Worm (Caenorhabditis elegans): ENCODE results near the gene C40C9.4.
A peak's percentile ranks its signal among the peaks of the same experiment; 100 is the strongest.

The C40C9.4 gene

DNA sequence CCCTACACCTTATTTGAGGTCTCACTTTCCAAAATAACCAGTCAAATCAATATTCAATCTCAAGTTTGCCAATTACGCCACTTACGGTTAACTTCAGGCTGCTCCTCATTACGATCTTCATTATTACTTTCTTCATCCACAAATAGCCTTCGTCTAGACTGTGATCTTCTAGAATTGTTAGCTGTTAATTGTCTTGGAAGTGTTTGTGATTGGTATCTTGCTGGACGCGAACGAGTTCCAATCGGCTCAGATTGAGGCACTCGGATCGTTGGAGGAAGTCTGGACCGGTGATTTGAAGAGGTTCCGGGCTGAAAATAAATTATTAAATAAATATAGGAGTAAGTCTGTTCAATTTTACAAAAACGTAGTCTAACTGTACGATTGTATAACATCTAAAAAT is 16.0 kb downstream of the C40C9.4 start:
- no peak for TF ChIP-seq flh-1 (GFP tag; optimal IDR thresholded peaks at IDR 0.05)
- no peak for TF ChIP-seq lin-32 (GFP tag; optimal IDR thresholded peaks at IDR 0.05)
- no peak for TF ChIP-seq hlh-1 (tag; optimal IDR thresholded peaks at IDR 0.05)
- TF ChIP-seq ces-1 (GFP tag; optimal IDR thresholded peaks at IDR 0.05): no peak
- no peak for TF ChIP-seq nhr-28 (tag; optimal IDR thresholded peaks at IDR 0.05)
- no peak for TF ChIP-seq ceh-39 (tag; optimal IDR thresholded peaks at IDR 0.05)
- TF ChIP-seq nhr-2 (tag; optimal IDR thresholded peaks at IDR 0.05): no peak
- no peak for TF ChIP-seq nhr-76 (tag; optimal IDR thresholded peaks at IDR 0.05)
- TF ChIP-seq ham-2 (GFP tag; optimal IDR thresholded peaks at IDR 0.05): no peak
- no peak for TF ChIP-seq mep-1 (tag; optimal IDR thresholded peaks at IDR 0.05)
- no peak for TF ChIP-seq nhr-237 (tag; optimal IDR thresholded peaks at IDR 0.05)
- TF ChIP-seq sptf-1 (tag; optimal IDR thresholded peaks at IDR 0.05): no peak
- TF ChIP-seq ceh-83 (GFP tag; optimal IDR thresholded peaks at IDR 0.05): no peak
- TF ChIP-seq mab-5 (tag; optimal IDR thresholded peaks at IDR 0.05): no peak
- TF ChIP-seq unc-120 (tag; optimal IDR thresholded peaks at IDR 0.05; ENCODE audit: poor library complexity, severe bottlenecking): no peak
- TF ChIP-seq tbx-8 (GFP tag; optimal IDR thresholded peaks at IDR 0.05): no peak
- no peak for TF ChIP-seq ceh-43 (GFP tag; optimal IDR thresholded peaks at IDR 0.05)
- TF ChIP-seq lin-13 (tag; optimal IDR thresholded peaks at IDR 0.05): no peak
- no peak for TF ChIP-seq drap-1 (GFP tag; optimal IDR thresholded peaks at IDR 0.05)
- no peak for TF ChIP-seq unc-62 (GFP tag; optimal IDR thresholded peaks at IDR 0.05)

DNA sequence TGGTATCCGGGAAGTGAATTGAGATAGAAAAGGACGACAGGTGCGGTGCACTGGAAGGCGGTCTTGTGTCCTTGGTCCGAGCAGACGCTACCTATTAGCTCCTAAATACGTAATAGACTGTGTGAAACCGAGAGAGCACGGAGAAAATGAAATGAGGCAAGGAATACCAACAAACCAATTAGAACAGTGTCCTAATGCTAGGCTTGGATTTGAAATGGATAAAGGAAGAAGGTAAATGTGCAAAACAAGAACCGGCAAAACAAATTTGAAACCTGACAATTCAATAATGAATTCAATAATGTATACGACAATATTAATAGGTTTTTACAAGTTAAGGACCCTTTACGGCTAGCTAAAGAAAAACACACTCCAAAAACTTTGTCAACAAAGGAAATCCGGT is 17.8 kb downstream of the C40C9.4 start, which contains the start of gene C04A11.2:
TSS of gene C04A11.2 (minus strand) at position 101 of the 400 bp plus-strand sequence.
- TF ChIP-seq ces-1 (GFP tag; optimal IDR thresholded peaks at IDR 0.05) (peak; percentile 65), nhr-12 (tag; optimal IDR thresholded peaks at IDR 0.05) (no peak)

DNA sequence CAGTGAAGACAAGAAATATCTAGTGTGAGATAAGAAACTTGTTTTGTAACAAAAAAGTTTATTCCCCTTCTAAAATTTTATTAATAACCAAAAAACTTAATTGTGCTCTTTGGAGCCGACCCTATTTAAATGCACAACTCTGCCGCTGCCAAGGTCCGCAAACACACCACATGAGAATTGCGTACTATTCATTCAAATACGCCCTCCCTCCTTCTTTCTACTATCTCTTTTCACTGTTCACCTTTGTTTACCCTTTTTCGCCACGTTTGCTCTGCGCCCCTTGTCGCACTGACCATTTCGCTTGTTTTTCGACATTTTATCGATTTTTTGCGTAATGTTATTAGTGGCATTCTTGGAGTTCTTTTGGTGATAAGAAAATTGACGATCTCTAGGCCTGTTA is 18.7 kb downstream of the C40C9.4 start:
- TF ChIP-seq bed-3 (GFP tag; optimal IDR thresholded peaks at IDR 0.05): no peak
- no peak for TF ChIP-seq hlh-1 (tag; optimal IDR thresholded peaks at IDR 0.05)
- TF ChIP-seq mep-1 (tag; optimal IDR thresholded peaks at IDR 0.05): peak; percentile 72
- TF ChIP-seq ceh-43 (GFP tag; optimal IDR thresholded peaks at IDR 0.05): no peak
- no peak for TF ChIP-seq nhr-2 (tag; optimal IDR thresholded peaks at IDR 0.05)
- no peak for TF ChIP-seq nhr-28 (tag; optimal IDR thresholded peaks at IDR 0.05)
- TF ChIP-seq ces-1 (GFP tag; optimal IDR thresholded peaks at IDR 0.05): peak; percentile 33
- no peak for TF ChIP-seq cnd-1 (tag; optimal IDR thresholded peaks at IDR 0.05)
- no peak for TF ChIP-seq ztf-11 (tag; optimal IDR thresholded peaks at IDR 0.05)
- TF ChIP-seq M03D4.4 (tag; optimal IDR thresholded peaks at IDR 0.05): no peak
- no peak for TF ChIP-seq sptf-1 (tag; optimal IDR thresholded peaks at IDR 0.05)
- TF ChIP-seq drap-1 (GFP tag; optimal IDR thresholded peaks at IDR 0.05): no peak
- no peak for TF ChIP-seq zip-8 (tag; optimal IDR thresholded peaks at IDR 0.05)
- peak; percentile 80 for TF ChIP-seq pha-4 (tag; optimal IDR thresholded peaks at IDR 0.05)
- TF ChIP-seq elt-1 (tag; optimal IDR thresholded peaks at IDR 0.05; ENCODE audit: borderline replicate concordance, insufficient read depth): no peak
- TF ChIP-seq nhr-12 (tag; optimal IDR thresholded peaks at IDR 0.05): no peak
- TF ChIP-seq nhr-76 (tag; optimal IDR thresholded peaks at IDR 0.05): no peak
- TF ChIP-seq unc-39 (tag; optimal IDR thresholded peaks at IDR 0.05): no peak
- no peak for TF ChIP-seq elt-3 (tag; optimal IDR thresholded peaks at IDR 0.05)
- no peak for TF ChIP-seq blmp-1 (tag; optimal IDR thresholded peaks at IDR 0.05)
- peak; percentile 14 for TF ChIP-seq lin-13 (tag; optimal IDR thresholded peaks at IDR 0.05)
- no peak for TF ChIP-seq ceh-83 (GFP tag; optimal IDR thresholded peaks at IDR 0.05)
- no peak for TF ChIP-seq snpc-4 (tag; optimal IDR thresholded peaks at IDR 0.05)
- TF ChIP-seq sem-2 (GFP tag; optimal IDR thresholded peaks at IDR 0.05): no peak
- no peak for TF ChIP-seq tbx-8 (GFP tag; optimal IDR thresholded peaks at IDR 0.05)
- TF ChIP-seq unc-62 (GFP tag; optimal IDR thresholded peaks at IDR 0.05): no peak
- TF ChIP-seq lin-32 (GFP tag; optimal IDR thresholded peaks at IDR 0.05): no peak
- no peak for TF ChIP-seq unc-120 (tag; optimal IDR thresholded peaks at IDR 0.05; ENCODE audit: poor library complexity, severe bottlenecking)
- no peak for TF ChIP-seq ceh-39 (tag; optimal IDR thresholded peaks at IDR 0.05)
- no peak for TF ChIP-seq mls-2 (tag; optimal IDR thresholded peaks at IDR 0.05)
- peak; percentile 6 for TF ChIP-seq lsy-2 (tag; optimal IDR thresholded peaks at IDR 0.05)
- no peak for TF ChIP-seq flh-1 (GFP tag; optimal IDR thresholded peaks at IDR 0.05)
- peak; percentile 26 for TF ChIP-seq nhr-237 (tag; optimal IDR thresholded peaks at IDR 0.05)
- TF ChIP-seq mab-5 (tag; optimal IDR thresholded peaks at IDR 0.05): no peak
- no peak for TF ChIP-seq ham-2 (GFP tag; optimal IDR thresholded peaks at IDR 0.05)

DNA sequence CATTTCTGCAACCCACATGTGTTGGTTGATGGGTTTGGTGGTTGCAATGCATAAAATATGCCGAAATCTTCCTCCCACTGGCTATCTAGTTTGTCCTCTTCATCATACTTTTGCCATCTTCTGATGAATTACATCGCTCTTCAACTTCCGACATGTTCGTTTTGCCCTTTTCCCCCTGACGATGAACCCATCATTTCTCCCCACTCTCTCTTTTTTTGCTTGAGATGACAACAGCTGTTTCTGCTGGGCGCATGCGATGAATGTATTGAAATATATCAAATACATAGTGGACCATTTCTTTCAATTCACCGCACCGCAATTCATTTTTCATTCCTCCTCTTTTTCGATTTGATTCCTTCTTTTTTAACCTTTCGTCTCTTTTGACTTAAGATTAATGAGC is 20.1 kb downstream of the C40C9.4 start:
- TF ChIP-seq lin-13 (tag; optimal IDR thresholded peaks at IDR 0.05) (no peak), unc-120 (tag; optimal IDR thresholded peaks at IDR 0.05; ENCODE audit: poor library complexity, severe bottlenecking) (no peak), hlh-1 (tag; optimal IDR thresholded peaks at IDR 0.05) (peak; percentile 60)

Data from whole organism, mixed stage, embryonic.